Worm (Caenorhabditis elegans): Measurements from ENCODE around the gene F55C9.11.

- TF ChIP-seq dao-5 (tag; optimal IDR thresholded peaks at IDR 0.05) = no peak
- no peak for TF ChIP-seq him-1 (tag; optimal IDR thresholded peaks at IDR 0.05)
- TF ChIP-seq W03F9.2 (tag; optimal IDR thresholded peaks at IDR 0.05) = no peak
Observed at ce11 chrV:19356717-19357116, 47.2 kb upstream of the F55C9.11 start.
